Worm (Caenorhabditis elegans) whole organism, young adult: Measurements from ENCODE around the gene cyk-3.

Experiments
- F22D6.2 ChIP-seq: sonication (generic microtip); optimal IDR thresholded peaks from 2 replicates; lab custom pipeline; 2016; ENCODE audit warnings: mild to moderate bottlenecking, missing genetic modification characterization, missing compliant biosample characterization
- nhr-120 ChIP-seq: fragments of 200-800 bp; sonication (Bioruptor generic); IDR thresholded peaks from 2 replicates; pipeline ENCODE4 v1.3.6; 2022; ENCODE audit warnings: missing genetic modification characterization, missing compliant biosample characterization

- TF ChIP-seq F22D6.2 (tag; lab: Kevin White, UChicago) (no peak), nhr-120 (GFP tag; lab: Robert Waterston, UW) (no peak)
Observed at ce11 chrIII:5992043-5992442, 27.9 kb upstream of the cyk-3 start.
